Worm (Caenorhabditis elegans): ENCODE data around the gene nep-25.

Gene nep-25

DNA sequence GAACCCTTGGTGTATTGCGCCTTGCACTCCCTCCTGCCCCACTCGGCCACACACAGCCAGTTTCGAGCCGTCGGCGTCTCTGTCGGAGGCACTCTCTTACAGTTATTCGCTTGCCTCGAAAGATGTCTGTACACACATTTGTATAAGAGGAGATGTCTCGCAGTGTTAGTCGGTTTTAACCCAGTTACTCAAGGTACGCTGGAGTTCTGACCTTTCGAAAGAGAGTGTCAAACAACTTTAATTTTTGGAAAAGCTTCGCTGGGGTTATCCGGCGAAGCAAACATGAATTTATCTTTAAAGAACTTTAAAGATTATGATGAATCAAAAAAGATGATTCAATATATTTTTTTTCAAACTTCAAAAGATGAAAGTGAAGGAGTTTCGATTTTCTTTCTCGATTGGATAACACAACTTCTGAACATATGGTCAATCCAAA, 2.7 kb downstream of the nep-25 start (continued):
- TF ChIP-seq mxl-3 (GFP tag; optimal IDR thresholded peaks at IDR 0.05) (peak; percentile 89), vab-7 (GFP tag; IDR thresholded peaks at IDR 0.05) (peak; percentile 87), zip-2 (tag; optimal IDR thresholded peaks at IDR 0.05) (peak; percentile 91), php-3 (GFP tag; IDR thresholded peaks at IDR 0.05) (peak; percentile 92), zip-11 (GFP tag; IDR thresholded peaks at IDR 0.05) (0 out of 2 replicates have a peak, but pooled peaks have one; percentile 52), lin-15B (tag; optimal IDR thresholded peaks at IDR 0.05) (peak; percentile 63), F10B5.3 (tag; optimal IDR thresholded peaks at IDR 0.05) (peak; percentile 95), daf-8 (GFP tag; IDR thresholded peaks at IDR 0.05) (0 out of 2 replicates have a peak, but pooled peaks have one; percentile 20), ceh-20 (GFP tag; IDR thresholded peaks at IDR 0.05) (peak; percentile 99), ceh-82 (tag; optimal IDR thresholded peaks at IDR 0.05) (peak; percentile 36), madf-5 (GFP tag; IDR thresholded peaks at IDR 0.05) (peak; percentile 5 to 96; a peak in 3 of 4 replicates), skn-1 (tag; optimal IDR thresholded peaks at IDR 0.05) (peak; percentile 55), daf-19 (GFP tag; conservative IDR thresholded peaks at IDR 0.05) (peak; percentile 99), tag-97 (GFP tag; IDR thresholded peaks at IDR 0.05) (no peak), spr-3 (GFP tag; optimal IDR thresholded peaks at IDR 0.05) (peak; percentile 97), tra-1 (GFP tag; IDR thresholded peaks at IDR 0.05) (peak; percentile 98), T26A8.4 (GFP tag; IDR thresholded peaks at IDR 0.05) (peak; percentile 100), nhr-48 (tag; optimal IDR thresholded peaks at IDR 0.05) (peak; percentile 97), nhr-41 (GFP tag; IDR thresholded peaks at IDR 0.05) (peak; percentile 98), Y5F2A.4 (GFP tag; optimal IDR thresholded peaks at IDR 0.05) (peak; percentile 88), D1046.2 (GFP tag; IDR thresholded peaks at IDR 0.05) (peak; percentile 92), T20F7.1 (GFP tag; optimal IDR thresholded peaks at IDR 0.05) (peak; percentile 93), nhr-10 (tag; optimal IDR thresholded peaks at IDR 0.05) (peak; percentile 93), mdl-1 (tag; optimal IDR thresholded peaks at IDR 0.05) (peak; percentile 94 to 95), ceh-32 (tag; optimal IDR thresholded peaks at IDR 0.05; ENCODE audit: poor library complexity) (peak; percentile 91), dmd-6 (GFP tag; IDR thresholded peaks at IDR 0.05) (peak; percentile 99), snpc-4 (tag; optimal IDR thresholded peaks at IDR 0.05) (peak; percentile 98), zfp-2 (tag; optimal IDR thresholded peaks at IDR 0.05) (peak; percentile 87), nhr-6 (tag; optimal IDR thresholded peaks at IDR 0.05) (peak; percentile 96), jun-1 (tag; optimal IDR thresholded peaks at IDR 0.05) (peak; percentile 98), snpc-1.2 (GFP tag; IDR thresholded peaks at IDR 0.05) (peak; percentile 94), ztf-7 (tag; optimal IDR thresholded peaks at IDR 0.05) (peak; percentile 91), ceh-28 (tag; optimal IDR thresholded peaks at IDR 0.05) (peak; percentile 49), mdt-29 (GFP tag; IDR thresholded peaks at IDR 0.05) (peak; percentile 99), mes-2 (tag; optimal IDR thresholded peaks at IDR 0.05; ENCODE audit: poor library complexity, severe bottlenecking) (peak; percentile 96), egl-27 (tag; optimal IDR thresholded peaks at IDR 0.05) (peak; percentile 93), lin-29 (GFP tag; IDR thresholded peaks at IDR 0.05) (peak; percentile 92), ama-1 (optimal IDR thresholded peaks at IDR 0.05) (peak; percentile 100), arid-1 (GFP tag; conservative IDR thresholded peaks at IDR 0.05) (peak; percentile 96), lin-39 (tag; optimal IDR thresholded peaks at IDR 0.05) (peak; percentile 85), nhr-11 (tag; optimal IDR thresholded peaks at IDR 0.05) (peak; percentile 98), F37D6.2 (tag; optimal IDR thresholded peaks at IDR 0.05) (peak; percentile 97), gei-8 (GFP tag; optimal IDR thresholded peaks at IDR 0.05) (peak; percentile 94), Y105C5A.15 (GFP tag; IDR thresholded peaks at IDR 0.05) (peak; percentile 74; the same call in 1 of the 2 replicates), nhr-77 (tag; optimal IDR thresholded peaks at IDR 0.05) (peak; percentile 98), ctbp-1 (GFP tag; IDR thresholded peaks at IDR 0.05) (peak; percentile 99), pha-4 (GFP tag; IDR thresholded peaks at IDR 0.05) (peak; percentile 99), pha-4 (tag; optimal IDR thresholded peaks at IDR 0.05) (peak; percentile 27), dpl-1 (GFP tag; optimal IDR thresholded peaks at IDR 0.05) (peak; percentile 87), nhr-25 (tag; optimal IDR thresholded peaks at IDR 0.05; ENCODE audit: borderline replicate concordance, insufficient read depth) (peak; percentile 96), duxl-1 (tag; optimal IDR thresholded peaks at IDR 0.05; ENCODE audit: poor library complexity) (peak; percentile 96)
